Worm (Caenorhabditis elegans) whole organism, L1 larva: ENCODE data around the gene fbxa-112.
"Not testable (repeated sequence)": the region's sequence is repeated elsewhere in the genome, so short reads cannot be mapped to it uniquely, and the experiment has no call there.

Experiments
- alr-1 ChIP-seq: fragments of 200-800 bp; sonication (Bioruptor generic); optimal IDR thresholded peaks from 2 replicates; lab custom pipeline; 2018; ENCODE audit warnings: borderline replicate concordance, mild to moderate bottlenecking, missing genetic modification characterization, missing compliant biosample characterization
- efl-1 ChIP-seq, 4 experiments: fragments of 150-350 bp; optimal IDR thresholded peaks in 3 of 4; peaks in 1 of 4; 1 replicate in 1 of 4; 2 replicates in 3 of 4; lab custom pipeline; 2014; ENCODE audit warnings: missing biosample characterization in 2 of 4, missing genetic modification characterization in 2 of 4, missing genetic modification reagents in 2 of 4
- elt-3 ChIP-seq, 6 experiments: fragments of 150-350 bp in 1 of 6; sonication (generic microtip); optimal IDR thresholded peaks; 2 replicates each; lab custom pipeline; 2017 to 2018; ENCODE audit warnings: missing biosample characterization in 6 of 6, missing genetic modification characterization in 6 of 6, inconsistent platforms in 1 of 6
- lin-13 ChIP-seq: fragments of 150-350 bp; optimal IDR thresholded peaks from 2 replicates; lab custom pipeline; 2014; ENCODE audit warnings: missing biosample characterization, missing genetic modification reagents, missing genetic modification characterization
- lin-15B ChIP-seq: fragments of 150-350 bp; sonication (generic microtip); optimal IDR thresholded peaks from 3 replicates; lab custom pipeline; 2014; ENCODE audit warnings: missing biosample characterization, missing genetic modification characterization
- lsy-2 ChIP-seq, 2 experiments: fragments of 150-350 bp; optimal IDR thresholded peaks; 2 replicates each; lab custom pipeline; 2014; ENCODE audit warnings: missing biosample characterization in 2 of 2, missing genetic modification characterization in 2 of 2
- mdl-1 ChIP-seq, 2 experiments: fragments of 150-350 bp; optimal IDR thresholded peaks; 2 replicates each; lab custom pipeline; 2014 to 2017; ENCODE audit warnings: missing biosample characterization in 2 of 2, missing genetic modification characterization in 2 of 2, inconsistent platforms in 1 of 2
- nhr-11 ChIP-seq: fragments of 150-350 bp; optimal IDR thresholded peaks from 2 replicates; lab custom pipeline; 2014; ENCODE audit warnings: missing biosample characterization, missing genetic modification characterization
- nhr-28 ChIP-seq: fragments of 150-350 bp; optimal IDR thresholded peaks from 2 replicates; lab custom pipeline; 2014; ENCODE audit warnings: missing biosample characterization, missing genetic modification characterization
- nhr-84 ChIP-seq: sonication (generic microtip); optimal IDR thresholded peaks from 2 replicates; lab custom pipeline; 2017; ENCODE audit warnings: missing biosample characterization, missing genetic modification characterization
- unc-62 ChIP-seq: fragments of 150-350 bp; optimal IDR thresholded peaks from 2 replicates; lab custom pipeline; 2014; ENCODE audit warnings: missing biosample characterization, missing genetic modification reagents, missing genetic modification characterization
- zip-4 ChIP-seq: fragments of 200-800 bp; sonication (Bioruptor generic); optimal IDR thresholded peaks from 2 replicates; lab custom pipeline; 2018; ENCODE audit warnings: mild to moderate bottlenecking, missing genetic modification characterization, moderate library complexity, missing compliant biosample characterization

DNA sequence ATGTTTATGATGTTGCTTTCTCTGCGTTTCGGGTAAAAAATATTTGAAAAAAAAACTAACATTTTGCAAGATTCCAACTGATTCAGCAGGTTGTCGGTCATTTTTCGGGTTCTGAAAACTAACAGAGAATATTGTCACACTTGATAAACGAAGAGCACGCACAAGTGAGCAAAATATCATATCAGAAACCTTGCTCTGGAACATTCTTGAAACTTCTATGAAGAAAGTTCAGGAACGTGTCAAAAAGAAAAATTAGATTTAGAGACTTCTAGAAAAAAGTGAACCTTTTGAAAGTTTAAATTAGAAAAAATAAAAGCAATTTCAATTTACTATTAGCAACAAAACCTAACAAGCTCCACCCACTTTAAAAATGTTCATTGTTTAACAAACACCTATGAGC lies at the start of gene fbxa-112:
- TF ChIP-seq elt-3 (tag; optimal IDR thresholded peaks at IDR 0.05; lab: Kevin White, UChicago); alr-1; lin-15B (tag; lab: Kevin White, UChicago); nhr-11 (tag; lab: Kevin White, UChicago); lsy-2 (tag; optimal IDR thresholded peaks at IDR 0.05; lab: Kevin White, UChicago); nhr-84 (tag; lab: Kevin White, UChicago); nhr-28 (tag; lab: Kevin White, UChicago); unc-62 (GFP tag; lab: Kevin White, UChicago); zip-4; efl-1 (optimal IDR thresholded peaks at IDR 0.05; lab: Kevin White, UChicago); efl-1 (GFP tag; optimal IDR thresholded peaks at IDR 0.05 in 1 of 2; lab: Kevin White, UChicago); mdl-1 (tag; optimal IDR thresholded peaks at IDR 0.05; lab: Kevin White, UChicago); lin-13: not testable (repeated sequence)
